Worm (Caenorhabditis elegans) whole organism, early embryonic: ENCODE measurements around the gene dur-1.

ENCODE experiments used
- B0310.2 ChIP-seq: sonication (generic microtip); optimal IDR thresholded peaks from 2 replicates; lab custom pipeline; 2016; ENCODE audit warnings: mild to moderate bottlenecking, missing genetic modification characterization, missing compliant biosample characterization
- F13C5.2 ChIP-seq: sonication (generic microtip); optimal IDR thresholded peaks from 2 replicates; lab custom pipeline; 2017; ENCODE audit warnings: mild to moderate bottlenecking, missing genetic modification characterization, inconsistent platforms, missing compliant biosample characterization
- aly-1 ChIP-seq: sonication (generic microtip); optimal IDR thresholded peaks from 2 replicates; lab custom pipeline; 2016; ENCODE audit warnings: missing genetic modification characterization, missing compliant biosample characterization
- ama-1 ChIP-seq: fragments of 150-350 bp; optimal IDR thresholded peaks from 2 replicates; lab custom pipeline; 2014
- ceh-13 ChIP-seq: fragments of 200-800 bp; sonication (Bioruptor generic); optimal IDR thresholded peaks from 2 replicates; lab custom pipeline; 2018; ENCODE audit warnings: mild to moderate bottlenecking, missing genetic modification characterization, missing compliant biosample characterization
- ceh-36 ChIP-seq: sonication (generic microtip); optimal IDR thresholded peaks from 2 replicates; lab custom pipeline; 2016; ENCODE audit warnings: missing genetic modification characterization, inconsistent platforms, missing compliant biosample characterization
- ets-7 ChIP-seq: sonication (generic microtip); optimal IDR thresholded peaks from 2 replicates; lab custom pipeline; 2016; ENCODE audit warnings: missing genotype, missing genetic modification characterization, missing compliant biosample characterization
- flt-1 ChIP-seq: fragments of 200-800 bp; sonication (Bioruptor generic); IDR thresholded peaks from 2 replicates; pipeline ENCODE4 v1.3.6; 2022; ENCODE audit warnings: missing genetic modification characterization, missing compliant biosample characterization
- hmbx-1 ChIP-seq: sonication (generic microtip); optimal IDR thresholded peaks from 2 replicates; lab custom pipeline; 2016; ENCODE audit warnings: mild to moderate bottlenecking, missing genetic modification characterization, missing compliant biosample characterization
- hmg-4 ChIP-seq: fragments of 200-800 bp; sonication (Bioruptor generic); optimal IDR thresholded peaks from 2 replicates; lab custom pipeline; 2018; ENCODE audit warnings: mild to moderate bottlenecking, missing genetic modification characterization, missing compliant biosample characterization
- hnd-1 ChIP-seq: sonication (generic microtip); optimal IDR thresholded peaks from 2 replicates; lab custom pipeline; 2016; ENCODE audit warnings: missing genetic modification characterization, missing compliant biosample characterization
- pes-1 ChIP-seq: fragments of 200-800 bp; sonication (Bioruptor generic); IDR thresholded peaks from 2 replicates; pipeline ENCODE4 v1.3.6; 2022; ENCODE audit warnings: missing genetic modification reagents, missing genetic modification characterization, missing compliant biosample characterization
- scrt-1 ChIP-seq: fragments of 200-800 bp; sonication (Bioruptor generic); IDR thresholded peaks from 2 replicates; pipeline ENCODE4 v1.3.6; 2022; ENCODE audit warnings: missing genetic modification characterization, missing compliant biosample characterization
- sea-1 ChIP-seq: fragments of 200-800 bp; sonication (Bioruptor generic); conservative IDR thresholded peaks from 2 replicates; pipeline ENCODE4 v1.3.6; 2022; ENCODE audit warnings: missing genetic modification characterization, missing compliant biosample characterization
- tbx-11 ChIP-seq: fragments of 200-800 bp; sonication (Bioruptor generic); IDR thresholded peaks from 2 replicates; pipeline ENCODE4 v1.3.6; 2022; ENCODE audit warnings: missing genetic modification characterization, missing compliant biosample characterization
- tbx-37 ChIP-seq: fragments of 200-800 bp; sonication (Bioruptor generic); conservative IDR thresholded peaks from 2 replicates; pipeline ENCODE4 v1.3.6; 2022; ENCODE audit warnings: missing genetic modification reagents, missing genetic modification characterization, missing compliant biosample characterization
- tra-4 ChIP-seq: sonication (generic microtip); optimal IDR thresholded peaks from 2 replicates; lab custom pipeline; 2017; ENCODE audit warnings: missing genetic modification characterization, missing compliant biosample characterization

The dur-1 gene

ce11 chrIV:9928180-9928896 is at the start of gene dur-1:
TSS of gene dur-1 (minus strand) at chrIV:9928230.
- no peak for TF ChIP-seq hnd-1 (tag; lab: Kevin White, UChicago)
- TF ChIP-seq ceh-13, result no peak
- no peak for TF ChIP-seq hmg-4 (GFP tag; lab: Kevin White, UChicago)
- TF ChIP-seq B0310.2, result no peak
- no peak for TF ChIP-seq F13C5.2
- TF ChIP-seq flt-1 (GFP tag; lab: Robert Waterston, UW), result no peak
- TF ChIP-seq ama-1 (lab: Kevin White, UChicago), result no peak
- no peak for TF ChIP-seq sea-1 (GFP tag; lab: Robert Waterston, UW)
- no peak for TF ChIP-seq scrt-1
- no peak for TF ChIP-seq tra-4
- no peak for TF ChIP-seq pes-1 (GFP tag; lab: Robert Waterston, UW)
- TF ChIP-seq hmbx-1 (tag; lab: Kevin White, UChicago), result no peak
- no peak for TF ChIP-seq ets-7 (tag; lab: Kevin White, UChicago)
- TF ChIP-seq aly-1 (tag; lab: Kevin White, UChicago), result no peak
- no peak for TF ChIP-seq tbx-37 (GFP tag; lab: Robert Waterston, UW)
- TF ChIP-seq tbx-11 (GFP tag; lab: Robert Waterston, UW), result no peak

- TF ChIP-seq hmg-4 (GFP tag; lab: Kevin White, UChicago) (no peak), aly-1 (tag; lab: Kevin White, UChicago) (no peak), ets-7 (tag; lab: Kevin White, UChicago) (no peak), tra-4 (no peak), ama-1 (lab: Kevin White, UChicago) (no peak), flt-1 (GFP tag; lab: Robert Waterston, UW) (no peak), tbx-37 (GFP tag; lab: Robert Waterston, UW) (no peak), hmbx-1 (tag; lab: Kevin White, UChicago) (no peak), hnd-1 (tag; lab: Kevin White, UChicago) (no peak), ceh-13 (no peak), sea-1 (GFP tag; lab: Robert Waterston, UW) (no peak), tbx-11 (GFP tag; lab: Robert Waterston, UW) (no peak), ceh-36 (no peak), F13C5.2 (no peak)
Observed at ce11 chrIV:9977602-9978172, 49.7 kb upstream of the dur-1 start, which contains the start of gene dhp-2. TSS of gene dhp-2 (plus strand) at chrIV:9978122.

- TF ChIP-seq hmg-4 (GFP tag; lab: Kevin White, UChicago) (no peak), hnd-1 (tag; lab: Kevin White, UChicago) (no peak), ceh-13 (no peak), ceh-36 (no peak), tra-4 (no peak), flt-1 (GFP tag; lab: Robert Waterston, UW) (no peak), B0310.2 (no peak), ets-7 (tag; lab: Kevin White, UChicago) (no peak), ama-1 (lab: Kevin White, UChicago) (no peak), hmbx-1 (tag; lab: Kevin White, UChicago) (no peak), tbx-11 (GFP tag; lab: Robert Waterston, UW) (no peak), scrt-1 (no peak)
Observed at ce11 chrIV:9976284-9976683, 48.3 kb upstream of the dur-1 start, which contains the start of gene C47E12.14. TSS of gene C47E12.14 (minus strand) at chrIV:9976384.

- TF ChIP-seq ceh-13, result no peak
- no peak for TF ChIP-seq hmg-4 (GFP tag; lab: Kevin White, UChicago)
- no peak for TF ChIP-seq ama-1 (lab: Kevin White, UChicago)
- TF ChIP-seq pes-1 (GFP tag; lab: Robert Waterston, UW), result no peak
- no peak for TF ChIP-seq hnd-1 (tag; lab: Kevin White, UChicago)
- TF ChIP-seq ceh-36, result no peak
- no peak for TF ChIP-seq hmbx-1 (tag; lab: Kevin White, UChicago)
- TF ChIP-seq ets-7 (tag; lab: Kevin White, UChicago), result no peak
- no peak for TF ChIP-seq tra-4
- no peak for TF ChIP-seq flt-1 (GFP tag; lab: Robert Waterston, UW)
- TF ChIP-seq F13C5.2, result no peak
- TF ChIP-seq scrt-1, result no peak
- no peak for TF ChIP-seq tbx-11 (GFP tag; lab: Robert Waterston, UW)
- no peak for TF ChIP-seq sea-1 (GFP tag; lab: Robert Waterston, UW)
- no peak for TF ChIP-seq B0310.2
- no peak for TF ChIP-seq tbx-37 (GFP tag; lab: Robert Waterston, UW)
Observed at ce11 chrIV:9974392-9974791, 46.4 kb upstream of the dur-1 start, which contains the start of gene C47E12.9. TSS of gene C47E12.9 (plus strand) at chrIV:9974692.

ce11 chrIV:9972629-9973028 is 44.6 kb upstream of the dur-1 start, which contains the start of the genes C47E12.12 and C47E12.10:
TSS of gene C47E12.12 (minus strand) at chrIV:9972729.
TSS of gene C47E12.10 (plus strand) at chrIV:9972800.
- TF ChIP-seq flt-1 (GFP tag; lab: Robert Waterston, UW) (no peak), ets-7 (tag; lab: Kevin White, UChicago) (no peak)

ce11 chrIV:9969081-9969480 is 41.1 kb upstream of the dur-1 start, which contains the start of the genes kin-5 and C47E12.11:
TSS of gene kin-5 (minus strand) at chrIV:9969181.
TSS of gene C47E12.11 (plus strand) at chrIV:9969400.
- TF ChIP-seq tra-4 (no peak), scrt-1 (no peak)

- TF ChIP-seq hnd-1 (tag; lab: Kevin White, UChicago) (no peak), ceh-36 (no peak), F13C5.2 (no peak), sea-1 (GFP tag; lab: Robert Waterston, UW) (no peak), tbx-37 (GFP tag; lab: Robert Waterston, UW) (no peak), ets-7 (tag; lab: Kevin White, UChicago) (no peak), hmg-4 (GFP tag; lab: Kevin White, UChicago) (no peak), B0310.2 (no peak), aly-1 (tag; lab: Kevin White, UChicago) (no peak), pes-1 (GFP tag; lab: Robert Waterston, UW) (no peak), ama-1 (lab: Kevin White, UChicago) (no peak), ceh-13 (no peak), hmbx-1 (tag; lab: Kevin White, UChicago) (no peak), scrt-1 (no peak), flt-1 (GFP tag; lab: Robert Waterston, UW) (no peak), tbx-11 (GFP tag; lab: Robert Waterston, UW) (no peak), tra-4 (no peak)
Observed at ce11 chrIV:9963945-9964344, 35.9 kb upstream of the dur-1 start, which contains the start of gene T13H10.2. TSS of gene T13H10.2 (plus strand) at chrIV:9964245.
